Worm (Caenorhabditis elegans): ENCODE results near the gene B0403.5.

The B0403.5 gene

DNA sequence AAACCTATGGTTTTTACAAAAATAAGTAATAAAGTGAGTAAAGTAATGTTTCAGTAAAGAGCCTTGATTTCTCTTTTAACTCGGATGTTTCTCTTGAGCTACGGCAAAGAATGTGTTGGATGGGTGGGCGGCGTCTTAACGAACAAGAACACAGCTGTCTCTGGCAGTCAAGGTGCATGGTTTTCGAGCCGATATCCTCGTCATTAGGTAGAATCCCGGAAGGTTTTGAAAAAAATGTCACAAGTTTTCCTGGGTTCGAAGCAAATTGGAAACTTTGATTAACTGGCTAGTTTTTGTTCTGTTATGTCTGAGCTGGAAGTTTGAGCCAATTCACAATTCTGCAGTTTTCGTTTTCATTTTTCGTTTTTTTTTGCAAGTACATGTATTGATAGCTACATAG lies 17.7 kb downstream of the B0403.5 start, which contains the start of gene B0403.6:
B0403.6 (minus strand) TSS at position 101 of the 400 bp plus-strand sequence.
- peak; percentile 23 for TF ChIP-seq lin-14 (GFP tag; optimal IDR thresholded peaks at IDR 0.05)
- no peak for TF ChIP-seq zip-4 (GFP tag; optimal IDR thresholded peaks at IDR 0.05)

- TF ChIP-seq skn-1 (tag; optimal IDR thresholded peaks at IDR 0.05): no peak
- TF ChIP-seq pax-3 (tag; optimal IDR thresholded peaks at IDR 0.05): no peak
- TF ChIP-seq xbp-1 (tag; optimal IDR thresholded peaks at IDR 0.05): peak; percentile 34
- no peak for TF ChIP-seq C16A3.4 (tag; optimal IDR thresholded peaks at IDR 0.05)
- TF ChIP-seq aha-1 (tag; optimal IDR thresholded peaks at IDR 0.05): no peak
- no peak for TF ChIP-seq sptf-1 (tag; optimal IDR thresholded peaks at IDR 0.05)
- TF ChIP-seq fos-1 (tag; optimal IDR thresholded peaks at IDR 0.05): no peak
- no peak for TF ChIP-seq aly-2 (tag; optimal IDR thresholded peaks at IDR 0.05)
- TF ChIP-seq C04F5.9 (tag; optimal IDR thresholded peaks at IDR 0.05): no peak
- peak; percentile 80 for TF ChIP-seq lin-39 (tag; optimal IDR thresholded peaks at IDR 0.05)
- TF ChIP-seq efl-1 (optimal IDR thresholded peaks at IDR 0.05): no peak
- TF ChIP-seq efl-1 (GFP tag; optimal IDR thresholded peaks at IDR 0.05 in 1 of 2): peak in 1 of 2 experiments; percentile 83
- TF ChIP-seq ceh-90 (tag; optimal IDR thresholded peaks at IDR 0.05): no peak
- TF ChIP-seq grh-1 (GFP tag; IDR thresholded peaks at IDR 0.05): no peak
- TF ChIP-seq nhr-20 (tag; optimal IDR thresholded peaks at IDR 0.05): no peak
- no peak for TF ChIP-seq unc-98 (GFP tag; IDR thresholded peaks at IDR 0.05)
- no peak for TF ChIP-seq fkh-10 (GFP tag; optimal IDR thresholded peaks at IDR 0.05)
- TF ChIP-seq tlp-1 (tag; optimal IDR thresholded peaks at IDR 0.05): no peak
- no peak for TF ChIP-seq sup-37 (GFP tag; optimal IDR thresholded peaks at IDR 0.05)
- TF ChIP-seq hlh-17 (GFP tag; optimal IDR thresholded peaks at IDR 0.05; ENCODE audit: borderline replicate concordance): no peak
- no peak for TF ChIP-seq lir-3 (tag; optimal IDR thresholded peaks at IDR 0.05; ENCODE audit: poor library complexity)
- TF ChIP-seq nhr-71 (tag; optimal IDR thresholded peaks at IDR 0.05): peak; percentile 54
- no peak for TF ChIP-seq swsn-7 (tag; optimal IDR thresholded peaks at IDR 0.05)
- no peak for TF ChIP-seq jun-1 (tag; optimal IDR thresholded peaks at IDR 0.05)
- TF ChIP-seq elt-2 (tag; optimal IDR thresholded peaks at IDR 0.05): no peak
- no peak for TF ChIP-seq hpl-2 (GFP tag; optimal IDR thresholded peaks at IDR 0.05)
- no peak for TF ChIP-seq nhr-19 (GFP tag; conservative IDR thresholded peaks at IDR 0.05)
- TF ChIP-seq egl-13 (tag; optimal IDR thresholded peaks at IDR 0.05): no peak
- no peak for TF ChIP-seq isw-1 (GFP tag; IDR thresholded peaks at IDR 0.05)
- peak; percentile 57 for TF ChIP-seq rnt-1 (tag; optimal IDR thresholded peaks at IDR 0.05)
- TF ChIP-seq lin-15B (tag; optimal IDR thresholded peaks at IDR 0.05): no peak
- no peak for TF ChIP-seq tbx-2 (tag; optimal IDR thresholded peaks at IDR 0.05)
- no peak for TF ChIP-seq elt-3 (tag; optimal IDR thresholded peaks at IDR 0.05)
- TF ChIP-seq nhr-76 (tag; optimal IDR thresholded peaks at IDR 0.05): no peak
- no peak for TF ChIP-seq dpl-1 (GFP tag; optimal IDR thresholded peaks at IDR 0.05)
- no peak for TF ChIP-seq sox-4 (tag; optimal IDR thresholded peaks at IDR 0.05)
- TF ChIP-seq ets-5 (GFP tag; IDR thresholded peaks at IDR 0.05): no peak
- TF ChIP-seq lin-14 (GFP tag; optimal IDR thresholded peaks at IDR 0.05): peak; percentile 83
- TF ChIP-seq unc-30 (tag; optimal IDR thresholded peaks at IDR 0.05): no peak
- TF ChIP-seq pqm-1 (tag; optimal IDR thresholded peaks at IDR 0.05): no peak
- no peak for TF ChIP-seq blmp-1 (tag; optimal IDR thresholded peaks at IDR 0.05)
- no peak for TF ChIP-seq snu-23 (GFP tag; optimal IDR thresholded peaks at IDR 0.05)
- TF ChIP-seq unc-62 (GFP tag; optimal IDR thresholded peaks at IDR 0.05): no peak
- no peak for TF ChIP-seq mep-1 (tag; optimal IDR thresholded peaks at IDR 0.05)
- no peak for TF ChIP-seq unc-130 (tag; optimal IDR thresholded peaks at IDR 0.05)
Observed at ce11 chrX:7076485-7076884, 19.0 kb downstream of the B0403.5 start.
